Worm (Caenorhabditis elegans) whole organism, early embryonic: ENCODE data around the gene C54F6.15.

Source experiments
- B0310.2 ChIP-seq: sonication (generic microtip); optimal IDR thresholded peaks from 2 replicates; lab custom pipeline; 2016; ENCODE audit warnings: mild to moderate bottlenecking, missing genetic modification characterization, missing compliant biosample characterization
- F13C5.2 ChIP-seq: sonication (generic microtip); optimal IDR thresholded peaks from 2 replicates; lab custom pipeline; 2017; ENCODE audit warnings: mild to moderate bottlenecking, missing genetic modification characterization, inconsistent platforms, missing compliant biosample characterization
- aly-1 ChIP-seq: sonication (generic microtip); optimal IDR thresholded peaks from 2 replicates; lab custom pipeline; 2016; ENCODE audit warnings: missing genetic modification characterization, missing compliant biosample characterization
- ama-1 ChIP-seq: fragments of 150-350 bp; optimal IDR thresholded peaks from 2 replicates; lab custom pipeline; 2014
- ceh-13 ChIP-seq: fragments of 200-800 bp; sonication (Bioruptor generic); optimal IDR thresholded peaks from 2 replicates; lab custom pipeline; 2018; ENCODE audit warnings: mild to moderate bottlenecking, missing genetic modification characterization, missing compliant biosample characterization
- ceh-36 ChIP-seq: sonication (generic microtip); optimal IDR thresholded peaks from 2 replicates; lab custom pipeline; 2016; ENCODE audit warnings: missing genetic modification characterization, inconsistent platforms, missing compliant biosample characterization
- ets-7 ChIP-seq: sonication (generic microtip); optimal IDR thresholded peaks from 2 replicates; lab custom pipeline; 2016; ENCODE audit warnings: missing genotype, missing genetic modification characterization, missing compliant biosample characterization
- flt-1 ChIP-seq: fragments of 200-800 bp; sonication (Bioruptor generic); IDR thresholded peaks from 2 replicates; pipeline ENCODE4 v1.3.6; 2022; ENCODE audit warnings: missing genetic modification characterization, missing compliant biosample characterization
- hmbx-1 ChIP-seq: sonication (generic microtip); optimal IDR thresholded peaks from 2 replicates; lab custom pipeline; 2016; ENCODE audit warnings: mild to moderate bottlenecking, missing genetic modification characterization, missing compliant biosample characterization
- hmg-4 ChIP-seq: fragments of 200-800 bp; sonication (Bioruptor generic); optimal IDR thresholded peaks from 2 replicates; lab custom pipeline; 2018; ENCODE audit warnings: mild to moderate bottlenecking, missing genetic modification characterization, missing compliant biosample characterization
- hnd-1 ChIP-seq: sonication (generic microtip); optimal IDR thresholded peaks from 2 replicates; lab custom pipeline; 2016; ENCODE audit warnings: missing genetic modification characterization, missing compliant biosample characterization
- pes-1 ChIP-seq: fragments of 200-800 bp; sonication (Bioruptor generic); IDR thresholded peaks from 2 replicates; pipeline ENCODE4 v1.3.6; 2022; ENCODE audit warnings: missing genetic modification reagents, missing genetic modification characterization, missing compliant biosample characterization
- scrt-1 ChIP-seq: fragments of 200-800 bp; sonication (Bioruptor generic); IDR thresholded peaks from 2 replicates; pipeline ENCODE4 v1.3.6; 2022; ENCODE audit warnings: missing genetic modification characterization, missing compliant biosample characterization
- sea-1 ChIP-seq: fragments of 200-800 bp; sonication (Bioruptor generic); conservative IDR thresholded peaks from 2 replicates; pipeline ENCODE4 v1.3.6; 2022; ENCODE audit warnings: missing genetic modification characterization, missing compliant biosample characterization
- tbx-11 ChIP-seq: fragments of 200-800 bp; sonication (Bioruptor generic); IDR thresholded peaks from 2 replicates; pipeline ENCODE4 v1.3.6; 2022; ENCODE audit warnings: missing genetic modification characterization, missing compliant biosample characterization
- tbx-37 ChIP-seq: fragments of 200-800 bp; sonication (Bioruptor generic); conservative IDR thresholded peaks from 2 replicates; pipeline ENCODE4 v1.3.6; 2022; ENCODE audit warnings: missing genetic modification reagents, missing genetic modification characterization, missing compliant biosample characterization
- tra-4 ChIP-seq: sonication (generic microtip); optimal IDR thresholded peaks from 2 replicates; lab custom pipeline; 2017; ENCODE audit warnings: missing genetic modification characterization, missing compliant biosample characterization

Gene C54F6.15

ce11 chrV:7529840-7530239 lies 7.7 kb upstream of the C54F6.15 start, which contains the start of gene swt-2:
swt-2 (plus strand) TSS chrV:7530140.
- TF ChIP-seq ceh-13 (no peak), B0310.2 (no peak), ceh-36 (tag; lab: Kevin White, UChicago) (no peak), hnd-1 (no peak), F13C5.2 (tag; lab: Kevin White, UChicago) (no peak), sea-1 (no peak), tbx-11 (GFP tag; lab: Robert Waterston, UW) (no peak), hmbx-1 (tag; lab: Kevin White, UChicago) (no peak), scrt-1 (GFP tag; lab: Robert Waterston, UW) (no peak), tbx-37 (no peak), ets-7 (tag; lab: Kevin White, UChicago) (no peak), flt-1 (GFP tag; lab: Robert Waterston, UW) (no peak), pes-1 (GFP tag; lab: Robert Waterston, UW) (no peak), ama-1 (lab: Kevin White, UChicago) (no peak)

- TF ChIP-seq tra-4 (tag; lab: Kevin White, UChicago) (no peak), pes-1 (GFP tag; lab: Robert Waterston, UW) (no peak), scrt-1 (GFP tag; lab: Robert Waterston, UW) (no peak), ama-1 (lab: Kevin White, UChicago) (no peak), ceh-36 (tag; lab: Kevin White, UChicago) (no peak), hmg-4 (GFP tag; lab: Kevin White, UChicago) (no peak), sea-1 (no peak), ets-7 (tag; lab: Kevin White, UChicago) (no peak), B0310.2 (no peak), tbx-11 (GFP tag; lab: Robert Waterston, UW) (no peak), ceh-13 (no peak), hnd-1 (no peak), hmbx-1 (tag; lab: Kevin White, UChicago) (no peak), F13C5.2 (tag; lab: Kevin White, UChicago) (no peak), tbx-37 (no peak), flt-1 (GFP tag; lab: Robert Waterston, UW) (no peak), aly-1 (tag; lab: Kevin White, UChicago) (no peak)
These were observed 6.6 kb upstream of the C54F6.15 start, which contains the start of gene C54F6.5 for ce11 chrV:7528816-7529215. C54F6.5 (plus strand) TSS chrV:7529116.

- TF ChIP-seq hnd-1 = no peak
- no peak for TF ChIP-seq hmbx-1 (tag; lab: Kevin White, UChicago)
- TF ChIP-seq tbx-11 (GFP tag; lab: Robert Waterston, UW) = no peak
- TF ChIP-seq B0310.2 = no peak
- TF ChIP-seq flt-1 (GFP tag; lab: Robert Waterston, UW) = no peak
- no peak for TF ChIP-seq hmg-4 (GFP tag; lab: Kevin White, UChicago)
- no peak for TF ChIP-seq sea-1
- no peak for TF ChIP-seq tra-4 (tag; lab: Kevin White, UChicago)
- no peak for TF ChIP-seq tbx-37
- TF ChIP-seq F13C5.2 (tag; lab: Kevin White, UChicago) = no peak
- no peak for TF ChIP-seq ets-7 (tag; lab: Kevin White, UChicago)
- no peak for TF ChIP-seq pes-1 (GFP tag; lab: Robert Waterston, UW)
- TF ChIP-seq ceh-13 = no peak
- TF ChIP-seq ceh-36 (tag; lab: Kevin White, UChicago) = no peak
These were observed 5.0 kb upstream of the C54F6.15 start, which contains the start of gene C54F6.17 for ce11 chrV:7527153-7527552. C54F6.17 (plus strand) TSS chrV:7527453.

- TF ChIP-seq tbx-37 (no peak), sea-1 (no peak), ama-1 (lab: Kevin White, UChicago) (no peak), B0310.2 (no peak), ets-7 (tag; lab: Kevin White, UChicago) (no peak), pes-1 (GFP tag; lab: Robert Waterston, UW) (no peak), tbx-11 (GFP tag; lab: Robert Waterston, UW) (no peak), tra-4 (tag; lab: Kevin White, UChicago) (no peak), hnd-1 (no peak), hmg-4 (GFP tag; lab: Kevin White, UChicago) (no peak), aly-1 (tag; lab: Kevin White, UChicago) (no peak)
These were observed 3.5 kb upstream of the C54F6.15 start, which contains the start of gene C54F6.18 for ce11 chrV:7525695-7526094. C54F6.18 (plus strand) TSS chrV:7525995.

- no peak for TF ChIP-seq pes-1 (GFP tag; lab: Robert Waterston, UW)
- no peak for TF ChIP-seq ceh-36 (tag; lab: Kevin White, UChicago)
- no peak for TF ChIP-seq hmbx-1 (tag; lab: Kevin White, UChicago)
- no peak for TF ChIP-seq tbx-37
- TF ChIP-seq sea-1 = no peak
- no peak for TF ChIP-seq scrt-1 (GFP tag; lab: Robert Waterston, UW)
- TF ChIP-seq ama-1 (lab: Kevin White, UChicago) = no peak
- no peak for TF ChIP-seq hnd-1
- no peak for TF ChIP-seq ceh-13
- TF ChIP-seq tra-4 (tag; lab: Kevin White, UChicago) = no peak
- no peak for TF ChIP-seq F13C5.2 (tag; lab: Kevin White, UChicago)
- TF ChIP-seq flt-1 (GFP tag; lab: Robert Waterston, UW) = no peak
- no peak for TF ChIP-seq B0310.2
- no peak for TF ChIP-seq aly-1 (tag; lab: Kevin White, UChicago)
- no peak for TF ChIP-seq ets-7 (tag; lab: Kevin White, UChicago)
These were observed 2.3 kb upstream of the C54F6.15 start, which contains the start of gene C54F6.20 for ce11 chrV:7524447-7524846. C54F6.20 (plus strand) TSS chrV:7524747.

ce11 chrV:7523392-7523791 lies 1.2 kb upstream of the C54F6.15 start, which contains the start of gene C54F6.6:
C54F6.6 (plus strand) TSS chrV:7523692.
- TF ChIP-seq aly-1 (tag; lab: Kevin White, UChicago) = no peak
- TF ChIP-seq tra-4 (tag; lab: Kevin White, UChicago) = no peak
- TF ChIP-seq tbx-11 (GFP tag; lab: Robert Waterston, UW) = no peak
- TF ChIP-seq ceh-36 (tag; lab: Kevin White, UChicago) = no peak
- TF ChIP-seq flt-1 (GFP tag; lab: Robert Waterston, UW) = no peak
- no peak for TF ChIP-seq scrt-1 (GFP tag; lab: Robert Waterston, UW)
- no peak for TF ChIP-seq F13C5.2 (tag; lab: Kevin White, UChicago)
- TF ChIP-seq pes-1 (GFP tag; lab: Robert Waterston, UW) = no peak
- TF ChIP-seq ama-1 (lab: Kevin White, UChicago) = no peak
- no peak for TF ChIP-seq hnd-1
- TF ChIP-seq hmg-4 (GFP tag; lab: Kevin White, UChicago) = no peak
- no peak for TF ChIP-seq B0310.2
- no peak for TF ChIP-seq hmbx-1 (tag; lab: Kevin White, UChicago)
- no peak for TF ChIP-seq ceh-13
- TF ChIP-seq tbx-37 = no peak
- TF ChIP-seq ets-7 (tag; lab: Kevin White, UChicago) = no peak
